Worm (Caenorhabditis elegans): ENCODE data around the gene F56C3.4.

The F56C3.4 gene

DNA sequence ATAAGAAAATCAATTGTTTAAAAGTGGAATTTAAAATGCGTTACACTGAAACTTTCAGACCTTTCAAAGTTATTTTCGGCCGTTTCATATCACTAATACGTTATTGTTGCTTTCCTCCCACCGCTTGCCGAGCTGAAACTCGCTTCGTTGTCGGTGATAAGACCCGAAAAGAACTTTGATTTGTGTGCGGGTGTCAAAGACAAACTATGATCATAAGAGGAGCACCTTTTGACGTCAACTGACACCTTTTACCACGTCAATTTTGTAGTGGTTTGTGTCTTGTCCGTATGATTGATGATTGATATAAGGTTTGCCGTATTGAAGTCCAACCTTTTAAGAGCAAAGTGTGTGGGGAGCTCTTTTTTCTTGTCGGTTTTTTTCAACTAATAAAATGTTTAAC is 23.5 kb downstream of the F56C3.4 start, which contains the start of gene ttr-37:
TSS of gene ttr-37 (minus strand) at position 167 of the 400 bp plus-strand sequence.
- TF ChIP-seq ctbp-1 (GFP tag; IDR thresholded peaks at IDR 0.05): no peak
- no peak; the same call in 1 of the 2 replicates for TF ChIP-seq lin-1 (GFP tag; IDR thresholded peaks at IDR 0.05)
- no peak for TF ChIP-seq mxl-3 (GFP tag; optimal IDR thresholded peaks at IDR 0.05)
- peak; percentile 82 for TF ChIP-seq nhr-77 (tag; optimal IDR thresholded peaks at IDR 0.05)
- peak; percentile 80 for TF ChIP-seq ceh-20 (GFP tag; IDR thresholded peaks at IDR 0.05)
- TF ChIP-seq Y5F2A.4 (GFP tag; optimal IDR thresholded peaks at IDR 0.05): no peak
- TF ChIP-seq egl-43 (GFP tag; IDR thresholded peaks at IDR 0.05): no peak
- TF ChIP-seq hlh-30 (tag; optimal IDR thresholded peaks at IDR 0.05; ENCODE audit: insufficient read depth): peak; percentile 76
- no peak for TF ChIP-seq fkh-10 (GFP tag; optimal IDR thresholded peaks at IDR 0.05)
- peak; percentile 90 for TF ChIP-seq dmd-6 (GFP tag; IDR thresholded peaks at IDR 0.05)
- no peak for TF ChIP-seq Y105C5A.15 (GFP tag; IDR thresholded peaks at IDR 0.05)
- no peak for TF ChIP-seq daf-16 (GFP tag; optimal IDR thresholded peaks at IDR 0.05)
- peak; percentile 93 for TF ChIP-seq daf-16 (tag; optimal IDR thresholded peaks at IDR 0.05)
- TF ChIP-seq set-16 (GFP tag; IDR thresholded peaks at IDR 0.05): no peak
- TF ChIP-seq unc-62 (GFP tag; optimal IDR thresholded peaks at IDR 0.05 in 1 of 2): no peak
- TF ChIP-seq unc-62 (tag; optimal IDR thresholded peaks at IDR 0.05): no peak
- peak; percentile 33 for TF ChIP-seq T20F7.1 (GFP tag; optimal IDR thresholded peaks at IDR 0.05)
- no peak for TF ChIP-seq zag-1 (tag; optimal IDR thresholded peaks at IDR 0.05)
- no peak for TF ChIP-seq gei-8 (GFP tag; optimal IDR thresholded peaks at IDR 0.05)
- TF ChIP-seq dpl-1 (GFP tag; optimal IDR thresholded peaks at IDR 0.05): no peak
- TF ChIP-seq ceh-82 (tag; optimal IDR thresholded peaks at IDR 0.05): no peak
- peak; percentile 97 for TF ChIP-seq php-3 (GFP tag; IDR thresholded peaks at IDR 0.05)
- peak; percentile 91 for TF ChIP-seq hlh-11 (tag; optimal IDR thresholded peaks at IDR 0.05)
- no peak for TF ChIP-seq lir-3 (tag; optimal IDR thresholded peaks at IDR 0.05)
- TF ChIP-seq dve-1 (tag; optimal IDR thresholded peaks at IDR 0.05; ENCODE audit: insufficient read depth): peak; percentile 87
- TF ChIP-seq nhr-102 (tag; optimal IDR thresholded peaks at IDR 0.05): peak; percentile 65
- TF ChIP-seq nhr-28 (tag; optimal IDR thresholded peaks at IDR 0.05): peak; percentile 98
- peak; percentile 44; the same call in 1 of the 2 replicates for TF ChIP-seq saeg-2 (GFP tag; IDR thresholded peaks at IDR 0.05)
- TF ChIP-seq mdt-29 (GFP tag; IDR thresholded peaks at IDR 0.05): peak; percentile 61
- peak in 1 of 2 experiments; percentile 69 for TF ChIP-seq hif-1 (tag; optimal IDR thresholded peaks at IDR 0.05)
- peak; percentile 85; the same call in 1 of the 2 replicates for TF ChIP-seq tra-1 (GFP tag; IDR thresholded peaks at IDR 0.05)
- TF ChIP-seq mes-2 (tag; optimal IDR thresholded peaks at IDR 0.05; ENCODE audit: poor library complexity, severe bottlenecking): peak; percentile 51
- TF ChIP-seq attf-4 (tag; optimal IDR thresholded peaks at IDR 0.05): no peak
- TF ChIP-seq nhr-48 (tag; optimal IDR thresholded peaks at IDR 0.05): peak; percentile 70
- peak; percentile 84 for TF ChIP-seq pqm-1 (tag; optimal IDR thresholded peaks at IDR 0.05)
- peak; percentile 45 for TF ChIP-seq mep-1 (tag; optimal IDR thresholded peaks at IDR 0.05)
- peak; percentile 49 for TF ChIP-seq nhr-10 (tag; optimal IDR thresholded peaks at IDR 0.05)
- no peak for TF ChIP-seq D1046.2 (GFP tag; IDR thresholded peaks at IDR 0.05)

ce11 chrX:1329847-1330246 is 30.7 kb downstream of the F56C3.4 start, which contains the start of gene F21E9.2:
Gene F21E9.2, minus strand, starts transcription at chrX:1329947.
- TF ChIP-seq daf-8 (GFP tag; IDR thresholded peaks at IDR 0.05) (no peak), ceh-20 (GFP tag; IDR thresholded peaks at IDR 0.05) (no peak), D1046.2 (GFP tag; IDR thresholded peaks at IDR 0.05) (no peak), aha-1 (tag) (no peak), zfp-3 (GFP tag; conservative IDR thresholded peaks at IDR 0.05) (no peak), ztf-7 (tag; optimal IDR thresholded peaks at IDR 0.05) (no peak), lin-29 (GFP tag; IDR thresholded peaks at IDR 0.05) (no peak), vab-7 (GFP tag; IDR thresholded peaks at IDR 0.05) (no peak), arid-1 (GFP tag; conservative IDR thresholded peaks at IDR 0.05) (no peak), tag-97 (GFP tag; IDR thresholded peaks at IDR 0.05) (no peak), pqm-1 (tag; optimal IDR thresholded peaks at IDR 0.05) (no peak), lin-1 (GFP tag; IDR thresholded peaks at IDR 0.05) (no peak), duxl-1 (tag; optimal IDR thresholded peaks at IDR 0.05; ENCODE audit: poor library complexity) (no peak), hlh-11 (tag; optimal IDR thresholded peaks at IDR 0.05) (no peak), lin-13 (GFP tag; optimal IDR thresholded peaks at IDR 0.05) (no peak)

Data from whole organism, L4 larva.